Fruit fly (Drosophila melanogaster) whole organism, embryonic: Measurements from ENCODE around the gene Drice.

Source experiments
- Atf6 ChIP-seq: fragments of 200-800 bp; sonication (Bioruptor generic); IDR thresholded peaks from 2 replicates; pipeline ENCODE4 v1.3.6; 2022; ENCODE audit warnings: missing biosample characterization, missing genetic modification characterization
- BtbVII ChIP-seq: fragments of 200-800 bp; sonication (Bioruptor generic); optimal IDR thresholded peaks from 3 replicates; lab custom pipeline; 2017; ENCODE audit warnings: missing biosample characterization, mild to moderate bottlenecking, missing genetic modification characterization
- CG10366 ChIP-seq: fragments of 200-800 bp; sonication (Bioruptor generic); IDR thresholded peaks from 2 replicates; pipeline ENCODE4 v1.3.6; 2022; ENCODE audit warnings: missing biosample characterization, missing genetic modification characterization
- CG10431 ChIP-seq: fragments of 200-800 bp; sonication (Bioruptor generic); optimal IDR thresholded peaks from 3 replicates; lab custom pipeline; 2018; ENCODE audit warnings: missing biosample characterization, mild to moderate bottlenecking, missing genetic modification characterization
- CG11398 ChIP-seq: fragments of 200-800 bp; sonication (Bioruptor generic); optimal IDR thresholded peaks from 2 replicates; lab custom pipeline; 2016; ENCODE audit warnings: missing biosample characterization, missing genetic modification characterization
- CG11504 ChIP-seq: fragments of 200-800 bp; sonication (Bioruptor generic); optimal IDR thresholded peaks from 3 replicates; lab custom pipeline; 2019; ENCODE audit warnings: missing biosample characterization, mild to moderate bottlenecking, missing genetic modification characterization, moderate library complexity
- CG12299 ChIP-seq: fragments of 200-800 bp; sonication (Bioruptor generic); optimal IDR thresholded peaks from 2 replicates; lab custom pipeline; 2018; ENCODE audit warnings: missing biosample characterization, mild to moderate bottlenecking, missing genetic modification characterization
- CG12744 ChIP-seq: fragments of 200-800 bp; sonication (Bioruptor generic); optimal IDR thresholded peaks from 2 replicates; lab custom pipeline; 2016; ENCODE audit warnings: missing biosample characterization, missing genetic modification characterization
- CG15479 ChIP-seq: fragments of 200-800 bp; sonication (Bioruptor generic); optimal IDR thresholded peaks from 3 replicates; lab custom pipeline; 2019; ENCODE audit warnings: missing biosample characterization, mild to moderate bottlenecking, missing genetic modification characterization, moderate library complexity
- CG1602 ChIP-seq: fragments of 200-800 bp; sonication (Bioruptor generic); optimal IDR thresholded peaks from 3 replicates; lab custom pipeline; 2016; ENCODE audit warnings: missing biosample characterization, missing genetic modification characterization
- CG17328 ChIP-seq: fragments of 200-800 bp; sonication (Bioruptor generic); IDR thresholded peaks from 2 replicates; pipeline ENCODE4 v1.3.6; 2022; ENCODE audit warnings: missing biosample characterization, missing genetic modification characterization
- CG2116 ChIP-seq: fragments of 200-800 bp; sonication (Bioruptor generic); optimal IDR thresholded peaks from 3 replicates; lab custom pipeline; 2018; ENCODE audit warnings: missing biosample characterization, mild to moderate bottlenecking, missing genetic modification characterization
- CG2712 ChIP-seq: fragments of 200-800 bp; optimal IDR thresholded peaks from 3 replicates; lab custom pipeline; 2019; ENCODE audit warnings: missing biosample characterization, mild to moderate bottlenecking, missing genetic modification characterization, moderate library complexity
- CG3407 ChIP-seq: fragments of 200-800 bp; sonication (Bioruptor generic); optimal IDR thresholded peaks from 2 replicates; lab custom pipeline; 2018; ENCODE audit warnings: missing biosample characterization, mild to moderate bottlenecking, missing genetic modification characterization
- CG4617 ChIP-seq: fragments of 200-800 bp; sonication (Bioruptor generic); optimal IDR thresholded peaks from 3 replicates; lab custom pipeline; 2016; ENCODE audit warnings: missing biosample characterization, missing genetic modification characterization, borderline replicate concordance
- CG4707 ChIP-seq: fragments of 200-800 bp; sonication (Bioruptor generic); optimal IDR thresholded peaks from 2 replicates; lab custom pipeline; 2018; ENCODE audit warnings: missing biosample characterization, mild to moderate bottlenecking, missing genetic modification characterization, moderate library complexity
- CG4820 ChIP-seq: fragments of 200-800 bp; sonication (Bioruptor generic); optimal IDR thresholded peaks from 3 replicates; lab custom pipeline; 2016; ENCODE audit warnings: missing biosample characterization, missing genetic modification characterization
- CG5245 ChIP-seq: fragments of 200-800 bp; sonication (Bioruptor generic); optimal IDR thresholded peaks from 3 replicates; lab custom pipeline; 2016; ENCODE audit warnings: missing biosample characterization, missing genetic modification characterization
- CG6689 ChIP-seq: fragments of 200-800 bp; sonication (Bioruptor generic); IDR thresholded peaks from 2 replicates; pipeline ENCODE4 v1.3.6; 2022; ENCODE audit warnings: missing biosample characterization, missing genetic modification characterization
- CG9437 ChIP-seq: fragments of 200-800 bp; sonication (Bioruptor generic); optimal IDR thresholded peaks from 2 replicates; lab custom pipeline; 2018; ENCODE audit warnings: missing biosample characterization, mild to moderate bottlenecking, missing genetic modification characterization
- CG9797 ChIP-seq: fragments of 200-800 bp; sonication (Bioruptor generic); optimal IDR thresholded peaks from 3 replicates; lab custom pipeline; 2018; ENCODE audit warnings: missing biosample characterization, mild to moderate bottlenecking, missing genetic modification characterization
- D19A ChIP-seq: fragments of 200-800 bp; optimal IDR thresholded peaks from 3 replicates; lab custom pipeline; 2019; ENCODE audit warnings: missing biosample characterization, mild to moderate bottlenecking, missing genetic modification characterization, moderate library complexity
- Doc2 ChIP-seq: fragments of 200-800 bp; sonication (Bioruptor generic); IDR thresholded peaks from 2 replicates; pipeline ENCODE4 v1.3.6; 2022; ENCODE audit warnings: missing biosample characterization, missing genetic modification characterization
- E2f1 ChIP-seq: fragments of 200-800 bp; sonication (Bioruptor generic); IDR thresholded peaks from 2 replicates; pipeline ENCODE4 v1.3.6; 2022; ENCODE audit warnings: missing biosample characterization, missing genetic modification characterization
- Elba2 ChIP-seq: fragments of 200-800 bp; sonication (Bioruptor generic); optimal IDR thresholded peaks from 3 replicates; lab custom pipeline; 2016; ENCODE audit warnings: missing biosample characterization, missing genetic modification characterization
- Gsc ChIP-seq: fragments of 200-800 bp; sonication (Bioruptor generic); IDR thresholded peaks from 2 replicates; pipeline ENCODE4 v1.3.6; 2022; ENCODE audit warnings: missing biosample characterization, missing genetic modification characterization
- HmgZ ChIP-seq: fragments of 200-800 bp; sonication (Bioruptor generic); optimal IDR thresholded peaks from 2 replicates; lab custom pipeline; 2018; ENCODE audit warnings: missing biosample characterization, mild to moderate bottlenecking, missing genetic modification characterization
- Hmr ChIP-seq: fragments of 200-800 bp; sonication (Bioruptor generic); optimal IDR thresholded peaks from 3 replicates; lab custom pipeline; 2017; ENCODE audit warnings: mild to moderate bottlenecking, missing biosample characterization, missing genetic modification reagents, missing genetic modification characterization
- Kr ChIP-seq: fragments of 200-800 bp; sonication (Bioruptor generic); optimal IDR thresholded peaks from 2 replicates; lab custom pipeline; 2017; ENCODE audit warnings: missing biosample characterization, mild to moderate bottlenecking, missing genetic modification characterization
- Mad ChIP-seq: fragments of 200-800 bp; sonication (Bioruptor generic); optimal IDR thresholded peaks from 2 replicates; lab custom pipeline; 2016; ENCODE audit warnings: missing biosample characterization, missing genetic modification characterization
- Sin3A ChIP-seq: fragments of >200 bp; optimal IDR thresholded peaks from 2 replicates; lab custom pipeline; 2018
- Stat92E ChIP-seq, 3 experiments: fragments of >200 bp in 2 of 3; fragments of 200-800 bp in 1 of 3; sonication (Bioruptor generic) in 1 of 3; optimal IDR thresholded peaks; 2 replicates each; lab custom pipeline; 2017 to 2019; ENCODE audit warnings: missing biosample characterization in 3 of 3, missing genetic modification characterization in 3 of 3, mild to moderate bottlenecking in 1 of 3, moderate library complexity in 1 of 3
- Usf ChIP-seq: fragments of 200-800 bp; sonication (Bioruptor generic); optimal IDR thresholded peaks from 2 replicates; lab custom pipeline; 2017; ENCODE audit warnings: missing genotype, missing biosample characterization, missing genetic modification characterization
- ab ChIP-seq: fragments of 200-800 bp; sonication (Bioruptor generic); optimal IDR thresholded peaks from 2 replicates; lab custom pipeline; 2016; ENCODE audit warnings: missing biosample characterization, missing genetic modification characterization
- cg ChIP-seq: fragments of 200-800 bp; sonication (Bioruptor generic); optimal IDR thresholded peaks from 3 replicates; lab custom pipeline; 2019; ENCODE audit warnings: missing biosample characterization, mild to moderate bottlenecking, missing genetic modification characterization, moderate library complexity
- chif ChIP-seq, 2 experiments: fragments of 200-800 bp; sonication (Bioruptor generic); optimal IDR thresholded peaks; 3 replicates each; lab custom pipeline; 2016; ENCODE audit warnings: missing biosample characterization in 2 of 2, missing genetic modification characterization in 2 of 2
- crol ChIP-seq: fragments of 200-800 bp; sonication (Bioruptor generic); IDR thresholded peaks from 2 replicates; pipeline ENCODE4 v1.3.6; 2022; ENCODE audit warnings: missing biosample characterization, missing genetic modification characterization
- dan ChIP-seq: fragments of 200-800 bp; sonication (Bioruptor generic); IDR thresholded peaks from 2 replicates; pipeline ENCODE4 v1.3.6; 2022; ENCODE audit warnings: missing biosample characterization, missing genetic modification characterization
- dimm ChIP-seq: fragments of 200-800 bp; sonication (Bioruptor generic); IDR thresholded peaks from 2 replicates; pipeline ENCODE4 v1.3.6; 2022; ENCODE audit warnings: missing biosample characterization, missing genetic modification characterization
- emc ChIP-seq: fragments of 200-800 bp; sonication (Bioruptor generic); optimal IDR thresholded peaks from 2 replicates; lab custom pipeline; 2016; ENCODE audit warnings: missing biosample characterization, missing genetic modification characterization
- ems ChIP-seq: fragments of 200-800 bp; sonication (Bioruptor generic); optimal IDR thresholded peaks from 3 replicates; lab custom pipeline; 2016; ENCODE audit warnings: missing biosample characterization, missing genetic modification characterization
- esg ChIP-seq: fragments of 200-800 bp; sonication (Bioruptor generic); conservative IDR thresholded peaks from 2 replicates; pipeline ENCODE4 v1.3.6; 2022; ENCODE audit warnings: missing biosample characterization, missing genetic modification characterization
- gce ChIP-seq: fragments of 200-800 bp; sonication (Bioruptor generic); IDR thresholded peaks from 3 replicates; pipeline ENCODE4 v1.3.6; 2022; ENCODE audit warnings: missing biosample characterization, missing genetic modification characterization
- hth ChIP-seq: fragments of >200 bp; optimal IDR thresholded peaks from 2 replicates; lab custom pipeline; 2017; ENCODE audit warnings: inconsistent platforms
- lilli ChIP-seq: fragments of 200-800 bp; sonication (Bioruptor generic); optimal IDR thresholded peaks from 3 replicates; lab custom pipeline; 2016; ENCODE audit warnings: missing biosample characterization, missing genetic modification characterization
- nerfin-1 ChIP-seq: fragments of 200-800 bp; sonication (Bioruptor generic); optimal IDR thresholded peaks from 3 replicates; lab custom pipeline; 2019; ENCODE audit warnings: missing biosample characterization, mild to moderate bottlenecking, missing genetic modification characterization, moderate library complexity
- nmo ChIP-seq: fragments of 200-800 bp; sonication (Bioruptor generic); optimal IDR thresholded peaks from 2 replicates; lab custom pipeline; 2018; ENCODE audit warnings: missing biosample characterization, mild to moderate bottlenecking, missing genetic modification characterization, moderate library complexity
- onecut ChIP-seq: fragments of 200-800 bp; sonication (Bioruptor generic); IDR thresholded peaks from 2 replicates; pipeline ENCODE4 v1.3.6; 2022; ENCODE audit warnings: missing biosample characterization, missing genetic modification characterization
- ro ChIP-seq: fragments of 200-800 bp; sonication (Bioruptor generic); IDR thresholded peaks from 2 replicates; pipeline ENCODE4 v1.3.6; 2022; ENCODE audit warnings: missing biosample characterization, missing genetic modification characterization
- scrt ChIP-seq: fragments of 200-800 bp; sonication (Bioruptor generic); optimal IDR thresholded peaks from 2 replicates; lab custom pipeline; 2018; ENCODE audit warnings: missing biosample characterization, mild to moderate bottlenecking, missing genetic modification characterization, moderate library complexity
- tll ChIP-seq, 2 experiments: fragments of 200-800 bp in 1 of 2; fragments of >200 bp in 1 of 2; sonication (Bioruptor generic) in 1 of 2; optimal IDR thresholded peaks; 2 replicates each; lab custom pipeline; 2017 to 2019; ENCODE audit warnings: missing biosample characterization in 2 of 2, missing genetic modification characterization in 2 of 2, mild to moderate bottlenecking in 1 of 2, moderate library complexity in 1 of 2
- z ChIP-seq: fragments of 200-800 bp; sonication (Bioruptor generic); IDR thresholded peaks from 3 replicates; pipeline ENCODE4 v1.3.6; 2022; ENCODE audit warnings: missing biosample characterization, missing genetic modification characterization

Gene Drice

DNA sequence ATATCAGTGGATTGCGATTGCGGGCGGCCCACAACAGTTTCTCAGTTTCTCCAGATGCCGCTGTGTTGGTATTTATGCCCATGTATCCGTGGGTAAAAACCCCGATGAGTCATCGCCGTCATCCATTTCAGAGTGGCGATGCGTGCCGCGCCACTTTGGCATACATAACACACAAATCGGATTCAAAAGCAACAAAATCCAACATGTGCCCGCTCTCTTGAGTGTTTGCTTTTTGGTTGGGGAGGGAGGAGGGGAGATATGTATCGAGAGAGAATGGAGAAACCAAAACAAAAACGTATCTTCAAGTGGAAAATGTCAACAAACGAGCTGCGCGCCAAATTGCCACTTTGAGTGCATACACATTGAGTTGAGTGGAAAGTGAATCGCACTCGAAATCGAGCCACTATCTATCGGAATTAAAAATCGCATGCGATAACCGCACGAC, 27.8 kb upstream of the Drice start (continued):
- peak; percentile 46; the same call in 1 of the 2 replicates for TF ChIP-seq E2f1 (GFP tag; lab: Robert Waterston, UW)
- TF ChIP-seq CG12744 (GFP tag; lab: Kevin White, UChicago), result no peak
- no peak for TF ChIP-seq ab
- no peak for TF ChIP-seq onecut (GFP tag; lab: Robert Waterston, UW)
- no peak for TF ChIP-seq CG11398
- no peak for TF ChIP-seq Atf6 (GFP tag; lab: Robert Waterston, UW)
- no peak for TF ChIP-seq CG12299 (tag; lab: Kevin White, UChicago)
- no peak for TF ChIP-seq esg
- no peak for TF ChIP-seq tll (GFP tag; optimal IDR thresholded peaks at IDR 0.05; lab: Kevin White, UChicago)
- TF ChIP-seq nerfin-1, result peak; percentile 74
- TF ChIP-seq CG4707 (GFP tag; lab: Kevin White, UChicago), result peak; percentile 67
- TF ChIP-seq scrt (GFP tag; lab: Kevin White, UChicago), result no peak
- peak; percentile 17 for TF ChIP-seq D19A (tag; lab: Kevin White, UChicago)
- TF ChIP-seq Elba2 (GFP tag; lab: Kevin White, UChicago), result no peak
- 0 out of 2 replicates have a peak, but pooled peaks have one; percentile 12 for TF ChIP-seq CG17328 (GFP tag; lab: Robert Waterston, UW)
- TF ChIP-seq Mad, result no peak
- TF ChIP-seq CG10431, result peak; percentile 61
- TF ChIP-seq Hmr (GFP tag; lab: Kevin White, UChicago), result peak; percentile 48
- no peak for TF ChIP-seq CG2116
- TF ChIP-seq hth, result no peak
- no peak for TF ChIP-seq CG2712 (tag; lab: Kevin White, UChicago)
- peak; percentile 65 for TF ChIP-seq CG15479 (GFP tag; lab: Kevin White, UChicago)
- no peak for TF ChIP-seq CG4820
- TF ChIP-seq ems, result no peak
- TF ChIP-seq CG1602, result no peak
- TF ChIP-seq z (GFP tag; lab: Robert Waterston, UW), result peak; percentile 100
- TF ChIP-seq Stat92E (GFP tag; optimal IDR thresholded peaks at IDR 0.05; lab: Kevin White, UChicago), result peak in 1 of 3 experiments; percentile 85
- no peak for TF ChIP-seq Usf (GFP tag; lab: Kevin White, UChicago)
- no peak for TF ChIP-seq CG4617
- no peak for TF ChIP-seq dimm (GFP tag; lab: Robert Waterston, UW)
- peak; percentile 13 for TF ChIP-seq HmgZ (tag; lab: Kevin White, UChicago)
- no peak for TF ChIP-seq Sin3A (lab: Kevin White, UChicago)
- TF ChIP-seq CG9797, result no peak
- no peak for TF ChIP-seq lilli (GFP tag; lab: Kevin White, UChicago)
- no peak for TF ChIP-seq dan (GFP tag; lab: Robert Waterston, UW)
- peak; percentile 96 for TF ChIP-seq crol (GFP tag; lab: Robert Waterston, UW)
- TF ChIP-seq CG5245, result no peak
- peak; percentile 6 for TF ChIP-seq BtbVII (GFP tag; lab: Kevin White, UChicago)
- TF ChIP-seq CG9437 (GFP tag; lab: Kevin White, UChicago), result no peak
- TF ChIP-seq emc (GFP tag; lab: Kevin White, UChicago), result no peak
- no peak for TF ChIP-seq ro (GFP tag; lab: Robert Waterston, UW)
- TF ChIP-seq gce, result 0 out of 3 replicates have a peak, but pooled peaks have one; percentile 38
- TF ChIP-seq CG6689 (GFP tag; lab: Robert Waterston, UW), result no peak
- no peak for TF ChIP-seq nmo (GFP tag; lab: Kevin White, UChicago)
- no peak for TF ChIP-seq CG10366
- no peak for TF ChIP-seq CG11504
- no peak for TF ChIP-seq Kr
- TF ChIP-seq Doc2 (GFP tag; lab: Robert Waterston, UW), result no peak
- no peak for TF ChIP-seq CG3407
- no peak for TF ChIP-seq Gsc (GFP tag; lab: Robert Waterston, UW)
- peak; percentile 77 for TF ChIP-seq cg (GFP tag; lab: Kevin White, UChicago)
- no peak for TF ChIP-seq chif (GFP tag; optimal IDR thresholded peaks at IDR 0.05; lab: Kevin White, UChicago)
